Worm (Caenorhabditis elegans) whole organism, early embryonic: Measurements from ENCODE around the gene C41G11.1.

Source experiments
- B0310.2 ChIP-seq: sonication (generic microtip); optimal IDR thresholded peaks from 2 replicates; lab custom pipeline; 2016; ENCODE audit warnings: mild to moderate bottlenecking, missing genetic modification characterization, missing compliant biosample characterization
- F13C5.2 ChIP-seq: sonication (generic microtip); optimal IDR thresholded peaks from 2 replicates; lab custom pipeline; 2017; ENCODE audit warnings: mild to moderate bottlenecking, missing genetic modification characterization, inconsistent platforms, missing compliant biosample characterization
- ceh-36 ChIP-seq: sonication (generic microtip); optimal IDR thresholded peaks from 2 replicates; lab custom pipeline; 2016; ENCODE audit warnings: missing genetic modification characterization, inconsistent platforms, missing compliant biosample characterization
- ets-7 ChIP-seq: sonication (generic microtip); optimal IDR thresholded peaks from 2 replicates; lab custom pipeline; 2016; ENCODE audit warnings: missing genotype, missing genetic modification characterization, missing compliant biosample characterization
- flt-1 ChIP-seq: fragments of 200-800 bp; sonication (Bioruptor generic); IDR thresholded peaks from 2 replicates; pipeline ENCODE4 v1.3.6; 2022; ENCODE audit warnings: missing genetic modification characterization, missing compliant biosample characterization
- hnd-1 ChIP-seq: sonication (generic microtip); optimal IDR thresholded peaks from 2 replicates; lab custom pipeline; 2016; ENCODE audit warnings: missing genetic modification characterization, missing compliant biosample characterization
- pes-1 ChIP-seq: fragments of 200-800 bp; sonication (Bioruptor generic); IDR thresholded peaks from 2 replicates; pipeline ENCODE4 v1.3.6; 2022; ENCODE audit warnings: missing genetic modification reagents, missing genetic modification characterization, missing compliant biosample characterization
- tbx-37 ChIP-seq: fragments of 200-800 bp; sonication (Bioruptor generic); conservative IDR thresholded peaks from 2 replicates; pipeline ENCODE4 v1.3.6; 2022; ENCODE audit warnings: missing genetic modification reagents, missing genetic modification characterization, missing compliant biosample characterization

DNA sequence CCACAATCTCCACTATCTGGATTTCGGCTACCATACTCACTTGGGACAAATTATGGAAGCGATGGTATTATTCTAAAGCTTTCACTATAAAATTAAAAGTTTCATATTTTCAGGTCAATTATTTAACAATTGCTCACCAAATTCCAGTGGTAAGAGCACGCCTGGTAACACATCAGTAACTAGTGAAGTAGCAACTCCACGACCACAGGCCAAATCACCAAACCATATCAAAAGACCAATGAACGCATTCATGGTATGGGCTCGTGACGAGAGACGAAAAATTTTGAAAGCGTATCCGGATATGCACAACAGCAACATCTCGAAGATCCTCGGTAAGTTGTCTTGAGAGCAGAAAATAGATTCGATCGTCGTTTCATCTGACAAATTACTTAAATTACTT, 47.4 kb downstream of the C41G11.1 start:
- TF ChIP-seq ets-7 (tag; lab: Kevin White, UChicago) = no peak
- no peak for TF ChIP-seq pes-1
- TF ChIP-seq flt-1 = no peak
- no peak for TF ChIP-seq ceh-36 (tag; lab: Kevin White, UChicago)
- no peak for TF ChIP-seq hnd-1 (tag; lab: Kevin White, UChicago)
- no peak for TF ChIP-seq F13C5.2 (tag; lab: Kevin White, UChicago)
- no peak for TF ChIP-seq B0310.2 (tag; lab: Kevin White, UChicago)
- no peak for TF ChIP-seq tbx-37 (GFP tag; lab: Robert Waterston, UW)
